Worm (Caenorhabditis elegans) whole organism, L1 larva: ENCODE results near the gene R13H4.5.
"Not testable (repeated sequence)": the region's sequence is repeated elsewhere in the genome, so short reads cannot be mapped to it uniquely, and the experiment has no call there.

Source experiments
- C04F5.9 ChIP-seq: sonication (generic microtip); optimal IDR thresholded peaks from 2 replicates; lab custom pipeline; 2016; ENCODE audit warnings: missing genetic modification characterization, missing compliant biosample characterization
- C34B4.2 ChIP-seq: sonication (generic microtip); optimal IDR thresholded peaks from 2 replicates; lab custom pipeline; 2017; ENCODE audit warnings: mild to moderate bottlenecking, missing genetic modification characterization, missing compliant biosample characterization
- Y116A8C.19 ChIP-seq: sonication (generic microtip); optimal IDR thresholded peaks from 2 replicates; lab custom pipeline; 2016; ENCODE audit warnings: missing compliant biosample characterization, missing genetic modification characterization, borderline replicate concordance
- aly-2 ChIP-seq: fragments of 150-350 bp; optimal IDR thresholded peaks from 2 replicates; lab custom pipeline; 2014; ENCODE audit warnings: missing biosample characterization, missing genetic modification characterization
- ama-1 ChIP-seq: fragments of 150-350 bp; optimal IDR thresholded peaks from 2 replicates; lab custom pipeline; 2014
- blmp-1 ChIP-seq: fragments of 150-350 bp; optimal IDR thresholded peaks from 2 replicates; lab custom pipeline; 2014; ENCODE audit warnings: missing biosample characterization, missing genetic modification characterization
- ceh-63 ChIP-seq: fragments of 200-800 bp; sonication (Bioruptor generic); optimal IDR thresholded peaks from 2 replicates; lab custom pipeline; 2018; ENCODE audit warnings: mild to moderate bottlenecking, missing genetic modification characterization, missing compliant biosample characterization
- ceh-8 ChIP-seq: fragments of 200-800 bp; sonication (Bioruptor generic); optimal IDR thresholded peaks from 2 replicates; lab custom pipeline; 2018; ENCODE audit warnings: mild to moderate bottlenecking, missing genetic modification characterization, moderate library complexity, missing compliant biosample characterization
- ceh-88 ChIP-seq: fragments of 200-800 bp; sonication (Bioruptor generic); IDR thresholded peaks from 2 replicates; pipeline ENCODE4 v1.3.6; 2022; ENCODE audit warnings: missing genetic modification characterization, missing compliant biosample characterization
- dsc-1 ChIP-seq: sonication (generic microtip); optimal IDR thresholded peaks from 2 replicates; lab custom pipeline; 2016; ENCODE audit warnings: mild to moderate bottlenecking, missing genetic modification characterization, missing compliant biosample characterization
- efl-1 ChIP-seq, 4 experiments: fragments of 150-350 bp; optimal IDR thresholded peaks in 3 of 4; peaks in 1 of 4; 1 replicate in 1 of 4; 2 replicates in 3 of 4; lab custom pipeline; 2014; ENCODE audit warnings: missing biosample characterization in 2 of 4, missing genetic modification characterization in 2 of 4, missing genetic modification reagents in 2 of 4
- egl-13 ChIP-seq: sonication (generic microtip); optimal IDR thresholded peaks from 2 replicates; lab custom pipeline; 2016; ENCODE audit warnings: missing genotype, missing genetic modification reagents, missing genetic modification characterization, missing compliant biosample characterization
- egl-27 ChIP-seq, 2 experiments: fragments of 150-350 bp in 1 of 2; sonication (generic microtip); optimal IDR thresholded peaks; 3 replicates each; lab custom pipeline; 2017 to 2018; ENCODE audit warnings: missing biosample characterization in 2 of 2, missing genetic modification characterization in 2 of 2, missing genetic modification reagents in 2 of 2
- elt-3 ChIP-seq, 6 experiments: fragments of 150-350 bp in 1 of 6; sonication (generic microtip); optimal IDR thresholded peaks; 2 replicates each; lab custom pipeline; 2017 to 2018; ENCODE audit warnings: missing biosample characterization in 6 of 6, missing genetic modification characterization in 6 of 6, inconsistent platforms in 1 of 6
- fkh-4 ChIP-seq: sonication (generic microtip); optimal IDR thresholded peaks from 2 replicates; lab custom pipeline; 2016; ENCODE audit warnings: missing compliant biosample characterization, missing genetic modification characterization, borderline replicate concordance
- fkh-8 ChIP-seq: sonication (generic microtip); optimal IDR thresholded peaks from 2 replicates; lab custom pipeline; 2016; ENCODE audit warnings: mild to moderate bottlenecking, missing genetic modification characterization, missing compliant biosample characterization
- hlh-4 ChIP-seq: sonication (generic microtip); optimal IDR thresholded peaks from 2 replicates; lab custom pipeline; 2016; ENCODE audit warnings: mild to moderate bottlenecking, missing genetic modification characterization, missing compliant biosample characterization
- isw-1 ChIP-seq: fragments of 200-800 bp; sonication (Bioruptor generic); IDR thresholded peaks from 2 replicates; pipeline ENCODE4 v1.3.6; 2022; ENCODE audit warnings: missing genetic modification characterization, missing compliant biosample characterization
- lin-14 ChIP-seq: fragments of 200-800 bp; sonication (Bioruptor generic); optimal IDR thresholded peaks from 2 replicates; lab custom pipeline; 2018; ENCODE audit warnings: mild to moderate bottlenecking, missing genetic modification characterization, moderate library complexity, missing compliant biosample characterization
- lin-35 ChIP-seq, 2 experiments: fragments of 150-350 bp; optimal IDR thresholded peaks; 2 replicates each; lab custom pipeline; 2014; ENCODE audit warnings: missing biosample characterization in 2 of 2, missing genetic modification characterization in 2 of 2, missing genetic modification reagents in 2 of 2
- lir-3 ChIP-seq: sonication (generic microtip); optimal IDR thresholded peaks from 2 replicates; lab custom pipeline; 2016; ENCODE audit warnings: mild to moderate bottlenecking, missing genetic modification characterization, moderate library complexity, missing compliant biosample characterization; ENCODE audit not compliant: poor library complexity
- mab-9 ChIP-seq: fragments of 200-800 bp; sonication (Bioruptor generic); IDR thresholded peaks from 2 replicates; pipeline ENCODE4 v1.3.6; 2022; ENCODE audit warnings: missing genetic modification reagents, missing genetic modification characterization, missing compliant biosample characterization
- mdl-1 ChIP-seq, 2 experiments: fragments of 150-350 bp; optimal IDR thresholded peaks; 2 replicates each; lab custom pipeline; 2014 to 2017; ENCODE audit warnings: missing biosample characterization in 2 of 2, missing genetic modification characterization in 2 of 2, inconsistent platforms in 1 of 2
- mep-1 ChIP-seq: fragments of 150-350 bp; optimal IDR thresholded peaks from 2 replicates; lab custom pipeline; 2014; ENCODE audit warnings: missing biosample characterization, missing genetic modification characterization
- nhr-11 ChIP-seq: fragments of 150-350 bp; optimal IDR thresholded peaks from 2 replicates; lab custom pipeline; 2014; ENCODE audit warnings: missing biosample characterization, missing genetic modification characterization
- nhr-20 ChIP-seq: sonication (generic microtip); optimal IDR thresholded peaks from 2 replicates; lab custom pipeline; 2016; ENCODE audit warnings: mild to moderate bottlenecking, missing genetic modification characterization, missing compliant biosample characterization
- nhr-237 ChIP-seq: fragments of 150-350 bp; optimal IDR thresholded peaks from 2 replicates; lab custom pipeline; 2014; ENCODE audit warnings: missing biosample characterization, missing genetic modification characterization
- nhr-28 ChIP-seq: fragments of 150-350 bp; optimal IDR thresholded peaks from 2 replicates; lab custom pipeline; 2014; ENCODE audit warnings: missing biosample characterization, missing genetic modification characterization
- nhr-47 ChIP-seq: sonication (generic microtip); optimal IDR thresholded peaks from 2 replicates; lab custom pipeline; 2016; ENCODE audit warnings: mild to moderate bottlenecking, missing genetic modification characterization, moderate library complexity, missing compliant biosample characterization
- nhr-71 ChIP-seq: sonication (generic microtip); optimal IDR thresholded peaks from 2 replicates; lab custom pipeline; 2016; ENCODE audit warnings: mild to moderate bottlenecking, missing genetic modification characterization, moderate library complexity, missing compliant biosample characterization
- nhr-76 ChIP-seq: sonication (generic microtip); optimal IDR thresholded peaks from 2 replicates; lab custom pipeline; 2017; ENCODE audit warnings: missing biosample characterization, missing genetic modification characterization
- nhr-85 ChIP-seq: sonication (generic microtip); peaks from one replicate; lab custom pipeline; 2016; ENCODE audit warnings: missing genetic modification characterization, inconsistent platforms, missing compliant biosample characterization
- pag-3 ChIP-seq: sonication (generic microtip); optimal IDR thresholded peaks from 2 replicates; lab custom pipeline; 2017; ENCODE audit warnings: missing genetic modification characterization, mild to moderate bottlenecking, missing compliant biosample characterization, antibody characterized with exemption, borderline replicate concordance; ENCODE audit not compliant: insufficient read depth
- pax-3 ChIP-seq: fragments of 200-800 bp; sonication (Bioruptor generic); optimal IDR thresholded peaks from 2 replicates; lab custom pipeline; 2018; ENCODE audit warnings: mild to moderate bottlenecking, missing genetic modification characterization, moderate library complexity, missing compliant biosample characterization
- pqm-1 ChIP-seq: sonication (generic microtip); optimal IDR thresholded peaks from 3 replicates; lab custom pipeline; 2017; ENCODE audit warnings: missing biosample characterization, missing genetic modification characterization
- rnt-1 ChIP-seq: sonication (generic microtip); optimal IDR thresholded peaks from 2 replicates; lab custom pipeline; 2016; ENCODE audit warnings: mild to moderate bottlenecking, missing genetic modification characterization, moderate library complexity, missing compliant biosample characterization
- snpc-4 ChIP-seq: fragments of 150-350 bp; optimal IDR thresholded peaks from 2 replicates; lab custom pipeline; 2014; ENCODE audit warnings: missing biosample characterization, missing genetic modification characterization
- snu-23 ChIP-seq: sonication (generic microtip); optimal IDR thresholded peaks from 2 replicates; lab custom pipeline; 2016; ENCODE audit warnings: missing genetic modification characterization, missing compliant biosample characterization
- sptf-1 ChIP-seq: fragments of 150-350 bp; optimal IDR thresholded peaks from 2 replicates; lab custom pipeline; 2014; ENCODE audit warnings: missing biosample characterization, missing genetic modification characterization
- sup-37 ChIP-seq: fragments of 200-800 bp; sonication (Bioruptor generic); optimal IDR thresholded peaks from 2 replicates; lab custom pipeline; 2018; ENCODE audit warnings: mild to moderate bottlenecking, missing genetic modification characterization, missing compliant biosample characterization
- swsn-7 ChIP-seq: sonication (generic microtip); optimal IDR thresholded peaks from 2 replicates; lab custom pipeline; 2016; ENCODE audit warnings: missing genetic modification characterization, missing compliant biosample characterization
- tlp-1 ChIP-seq: fragments of 150-350 bp; optimal IDR thresholded peaks from 2 replicates; lab custom pipeline; 2014; ENCODE audit warnings: missing biosample characterization, missing genetic modification characterization
- unc-130 ChIP-seq: fragments of 150-350 bp; optimal IDR thresholded peaks from 2 replicates; lab custom pipeline; 2017; ENCODE audit warnings: missing biosample characterization, missing genetic modification characterization, inconsistent platforms
- unc-62 ChIP-seq: fragments of 150-350 bp; optimal IDR thresholded peaks from 2 replicates; lab custom pipeline; 2014; ENCODE audit warnings: missing biosample characterization, missing genetic modification reagents, missing genetic modification characterization
- unc-86 ChIP-seq: sonication (generic microtip); optimal IDR thresholded peaks from 2 replicates; lab custom pipeline; 2016; ENCODE audit warnings: missing genetic modification characterization, missing compliant biosample characterization
- unc-98 ChIP-seq: fragments of 200-800 bp; sonication (Bioruptor generic); IDR thresholded peaks from 2 replicates; pipeline ENCODE4 v1.3.6; 2022; ENCODE audit warnings: missing genetic modification characterization, missing compliant biosample characterization
- zip-4 ChIP-seq: fragments of 200-800 bp; sonication (Bioruptor generic); optimal IDR thresholded peaks from 2 replicates; lab custom pipeline; 2018; ENCODE audit warnings: mild to moderate bottlenecking, missing genetic modification characterization, moderate library complexity, missing compliant biosample characterization

R13H4.5 gene

DNA sequence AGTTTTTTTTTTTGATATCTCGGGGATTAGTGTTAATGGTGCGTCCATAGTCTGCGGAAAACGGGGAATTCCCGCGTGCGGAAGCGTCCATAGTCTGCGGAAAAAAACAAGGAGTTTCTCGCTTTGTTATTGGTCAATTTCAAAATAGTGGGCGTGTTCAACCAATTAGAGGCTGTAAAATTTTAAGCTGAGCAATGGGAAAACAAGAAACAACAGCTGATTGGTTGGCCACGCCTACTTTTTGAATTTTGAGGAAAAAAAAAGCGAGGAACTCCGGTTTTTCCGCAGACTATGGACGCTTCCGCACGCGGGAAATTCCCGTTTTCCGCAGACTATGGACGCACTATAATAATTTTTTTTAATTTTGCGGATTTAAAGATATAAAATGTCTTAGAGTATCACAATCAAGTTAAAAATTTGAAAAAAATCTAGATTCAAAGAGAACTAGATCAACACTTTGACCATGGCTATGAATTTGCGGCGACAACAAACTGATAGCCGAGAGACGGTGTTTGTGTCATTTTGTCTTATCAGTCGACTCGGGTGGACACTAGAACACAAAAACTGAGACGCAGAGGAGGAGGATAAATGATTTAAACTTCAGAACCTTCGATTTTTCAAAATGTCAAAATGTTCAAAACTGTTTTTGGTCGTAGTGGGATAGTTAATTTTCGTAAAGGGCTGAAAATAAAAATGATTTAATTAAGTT is 37.2 kb upstream of the R13H4.5 start:
- TF ChIP-seq blmp-1 (tag; lab: Kevin White, UChicago): peak; percentile 45
- TF ChIP-seq lin-35 (GFP tag; optimal IDR thresholded peaks at IDR 0.05; lab: Kevin White, UChicago): peak in 1 of 2 experiments; percentile 17
- not testable (repeated sequence) for TF ChIP-seq efl-1 (optimal IDR thresholded peaks at IDR 0.05; lab: Kevin White, UChicago)
- TF ChIP-seq efl-1 (GFP tag; optimal IDR thresholded peaks at IDR 0.05 in 1 of 2; lab: Kevin White, UChicago): peak in 1 of 2 experiments; percentile 58
- peak in 2 of 6 experiments; percentile 27 to 66 for TF ChIP-seq elt-3 (tag; optimal IDR thresholded peaks at IDR 0.05; lab: Kevin White, UChicago)
- TF ChIP-seq, all 84 proteins: peak for 4; not testable (repeated sequence) for 80

DNA sequence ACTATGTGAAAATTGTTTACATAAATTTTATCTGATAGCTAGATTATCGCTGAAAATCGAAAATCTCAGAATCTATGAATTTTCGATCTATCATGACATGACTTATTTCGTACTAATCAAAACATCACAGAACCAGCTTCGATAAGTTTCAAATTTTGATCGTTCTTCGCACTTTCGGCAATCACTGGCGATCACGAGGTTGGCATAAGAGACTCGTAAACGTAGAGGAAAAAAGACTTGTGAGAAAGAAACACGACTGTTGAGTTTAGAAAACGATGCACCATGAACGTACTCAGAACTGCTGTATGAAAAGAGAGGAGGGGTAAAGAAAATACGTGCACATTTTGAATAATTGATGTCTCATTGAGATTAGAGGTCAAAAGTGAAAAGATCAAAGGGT is 36.5 kb upstream of the R13H4.5 start:
- no peak for TF ChIP-seq ceh-8 (GFP tag; lab: Kevin White, UChicago)
- TF ChIP-seq pax-3: peak; percentile 37
- TF ChIP-seq nhr-76 (tag; lab: Kevin White, UChicago): no peak
- peak; percentile 88 for TF ChIP-seq unc-130
- peak; percentile 80 for TF ChIP-seq nhr-47 (tag; lab: Kevin White, UChicago)
- TF ChIP-seq Y116A8C.19 (tag; lab: Kevin White, UChicago): no peak
- TF ChIP-seq dsc-1 (tag; lab: Kevin White, UChicago): no peak
- no peak for TF ChIP-seq nhr-237 (tag; lab: Kevin White, UChicago)
- TF ChIP-seq ceh-63 (GFP tag; lab: Kevin White, UChicago): no peak
- TF ChIP-seq elt-3 (tag; optimal IDR thresholded peaks at IDR 0.05; lab: Kevin White, UChicago): peak in 4 of 6 experiments; percentile 57 to 90 (median 86)
- no peak for TF ChIP-seq pqm-1 (tag; lab: Kevin White, UChicago)
- no peak for TF ChIP-seq tlp-1
- peak; percentile 66 for TF ChIP-seq nhr-11 (tag; lab: Kevin White, UChicago)
- TF ChIP-seq lir-3 (tag; lab: Kevin White, UChicago): peak; percentile 79
- peak; percentile 9 for TF ChIP-seq egl-13 (tag; lab: Kevin White, UChicago)
- TF ChIP-seq sptf-1 (tag; lab: Kevin White, UChicago): no peak
- no peak for TF ChIP-seq C34B4.2 (tag; lab: Kevin White, UChicago)
- peak; percentile 85 for TF ChIP-seq swsn-7 (tag; lab: Kevin White, UChicago)
- TF ChIP-seq unc-98 (GFP tag; lab: Robert Waterston, UW): no peak
- TF ChIP-seq nhr-85 (tag; lab: Kevin White, UChicago): peak; percentile 97
- peak; percentile 45 to 86 for TF ChIP-seq lin-35 (GFP tag; optimal IDR thresholded peaks at IDR 0.05; lab: Kevin White, UChicago)
- peak in 1 of 2 experiments; percentile 88 for TF ChIP-seq mdl-1 (tag; optimal IDR thresholded peaks at IDR 0.05; lab: Kevin White, UChicago)
- TF ChIP-seq mep-1 (tag; lab: Kevin White, UChicago): peak; percentile 90
- peak; percentile 94 for TF ChIP-seq snu-23 (GFP tag; lab: Kevin White, UChicago)
- TF ChIP-seq unc-62 (GFP tag; lab: Kevin White, UChicago): no peak
- TF ChIP-seq egl-27 (tag; optimal IDR thresholded peaks at IDR 0.05; lab: Kevin White, UChicago): no peak
- peak; percentile 28 for TF ChIP-seq C04F5.9
- no peak for TF ChIP-seq nhr-28
- no peak for TF ChIP-seq unc-86 (tag; lab: Kevin White, UChicago)
- TF ChIP-seq ama-1: peak; percentile 54
- TF ChIP-seq aly-2 (tag; lab: Kevin White, UChicago): peak; percentile 49
- TF ChIP-seq zip-4 (GFP tag; lab: Kevin White, UChicago): peak; percentile 28
- TF ChIP-seq isw-1 (GFP tag; lab: Robert Waterston, UW): no peak
- peak; percentile 48 for TF ChIP-seq snpc-4 (tag; lab: Kevin White, UChicago)
- peak; percentile 34 to 58 for TF ChIP-seq efl-1 (optimal IDR thresholded peaks at IDR 0.05; lab: Kevin White, UChicago)
- peak; percentile 28 to 94 for TF ChIP-seq efl-1 (GFP tag; optimal IDR thresholded peaks at IDR 0.05 in 1 of 2; lab: Kevin White, UChicago)
- TF ChIP-seq ceh-88 (GFP tag; lab: Robert Waterston, UW): peak; percentile 72
- TF ChIP-seq hlh-4 (tag; lab: Kevin White, UChicago): no peak
- TF ChIP-seq rnt-1: peak; percentile 90
- TF ChIP-seq lin-14 (GFP tag; lab: Kevin White, UChicago): peak; percentile 91
- TF ChIP-seq pag-3 (tag; lab: Kevin White, UChicago): no peak
- peak; percentile 99 for TF ChIP-seq nhr-71
- TF ChIP-seq sup-37 (GFP tag; lab: Kevin White, UChicago): peak; percentile 84
- peak; percentile 97 for TF ChIP-seq nhr-20 (tag; lab: Kevin White, UChicago)
- no peak for TF ChIP-seq fkh-8
- peak; percentile 71 for TF ChIP-seq mab-9 (GFP tag; lab: Robert Waterston, UW)
- TF ChIP-seq fkh-4 (tag; lab: Kevin White, UChicago): no peak
